Fruit fly (Drosophila melanogaster): ENCODE results near the gene CG33281.

DNA sequence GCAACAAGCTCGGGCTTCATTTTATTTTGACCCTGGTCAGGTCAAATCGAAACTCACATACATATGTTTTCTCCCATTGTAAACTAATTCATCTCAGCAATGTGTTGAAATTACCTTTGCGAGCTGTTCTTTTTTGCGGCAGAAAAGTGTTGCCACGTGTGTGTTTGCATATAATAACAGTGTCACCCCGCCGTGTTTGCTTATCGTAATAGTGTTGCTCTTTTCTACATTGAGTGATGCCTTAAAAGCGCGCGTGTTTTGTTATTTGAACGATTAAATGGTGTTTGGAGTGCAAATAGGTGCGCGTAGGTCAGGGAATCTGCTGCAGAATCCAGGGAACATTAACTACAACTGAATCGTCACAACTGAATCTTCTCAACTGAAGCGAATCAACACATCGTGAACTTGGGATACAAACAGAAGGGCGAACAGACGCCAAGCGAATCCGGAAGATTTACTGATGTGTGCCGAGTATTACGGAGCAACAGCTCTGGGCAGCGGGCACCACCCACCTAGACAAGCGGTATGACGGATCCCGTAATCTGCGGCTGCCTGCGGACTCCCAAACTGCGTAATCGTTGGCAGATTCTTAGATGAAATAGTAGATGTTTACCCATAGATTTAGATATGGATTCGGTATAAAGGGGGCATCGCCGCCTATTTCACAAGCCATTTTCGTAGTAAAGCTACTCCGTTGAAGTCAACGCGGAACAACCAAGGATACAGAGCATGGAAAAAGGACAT, 15.3 kb upstream of the CG33281 start, which contains the start of gene CG15406:
- TF ChIP-seq CG6854 (GFP tag; optimal IDR thresholded peaks at IDR 0.05) (no peak), Sox102F (GFP tag; optimal IDR thresholded peaks at IDR 0.05) (no peak), CG15336 (GFP tag; IDR thresholded peaks at IDR 0.05) (no peak), Eip75B (GFP tag; optimal IDR thresholded peaks at IDR 0.05) (no peak), CG8119 (GFP tag; IDR thresholded peaks at IDR 0.05) (no peak), CG34406 (GFP tag; optimal IDR thresholded peaks at IDR 0.05) (no peak), esn (GFP tag; optimal IDR thresholded peaks at IDR 0.05) (no peak), CG6163 (GFP tag; IDR thresholded peaks at IDR 0.05) (no peak), Lpt (GFP tag; optimal IDR thresholded peaks at IDR 0.05) (no peak), CG6808 (GFP tag; optimal IDR thresholded peaks at IDR 0.05) (no peak), topi (GFP tag; optimal IDR thresholded peaks at IDR 0.05) (no peak)
